Fruit fly (Drosophila melanogaster) whole organism, embryonic: Measurements from ENCODE around the gene CG12012.

Experiments
- Atf3 ChIP-seq: fragments of 200-800 bp; sonication (Bioruptor generic); optimal IDR thresholded peaks from 3 replicates; lab custom pipeline; 2016; ENCODE audit warnings: missing biosample characterization, missing genetic modification characterization
- Blimp-1 ChIP-seq: fragments of 200-800 bp; sonication (Bioruptor generic); optimal IDR thresholded peaks from 3 replicates; lab custom pipeline; 2018; ENCODE audit warnings: missing biosample characterization, missing genetic modification characterization, mild to moderate bottlenecking, moderate library complexity, missing genetic modification reagents
- CG10267 ChIP-seq: fragments of 200-800 bp; sonication (Bioruptor generic); optimal IDR thresholded peaks from 2 replicates; lab custom pipeline; 2018; ENCODE audit warnings: missing biosample characterization, mild to moderate bottlenecking, missing genetic modification characterization, moderate library complexity
- CG18262 ChIP-seq: fragments of 200-800 bp; optimal IDR thresholded peaks from 3 replicates; lab custom pipeline; 2019; ENCODE audit warnings: missing biosample characterization, mild to moderate bottlenecking, missing genetic modification characterization, moderate library complexity
- CG1832 ChIP-seq: fragments of 200-800 bp; sonication (Bioruptor generic); optimal IDR thresholded peaks from 2 replicates; lab custom pipeline; 2017; ENCODE audit warnings: missing biosample characterization, mild to moderate bottlenecking, missing genetic modification characterization, inconsistent platforms
- CG18476 ChIP-seq: fragments of 200-800 bp; sonication (Bioruptor generic); optimal IDR thresholded peaks from 2 replicates; lab custom pipeline; 2016; ENCODE audit warnings: missing biosample characterization, mild to moderate bottlenecking, missing genetic modification characterization
- CG18619 ChIP-seq: fragments of 200-800 bp; sonication (Bioruptor generic); optimal IDR thresholded peaks from 3 replicates; lab custom pipeline; 2017; ENCODE audit warnings: missing biosample characterization, mild to moderate bottlenecking, missing genetic modification characterization
- CG2116 ChIP-seq: fragments of 200-800 bp; sonication (Bioruptor generic); optimal IDR thresholded peaks from 3 replicates; lab custom pipeline; 2018; ENCODE audit warnings: missing biosample characterization, mild to moderate bottlenecking, missing genetic modification characterization
- CG33213 ChIP-seq: fragments of 200-800 bp; sonication (Bioruptor generic); optimal IDR thresholded peaks from 3 replicates; lab custom pipeline; 2016; ENCODE audit warnings: missing biosample characterization, missing genetic modification characterization
- CG3407 ChIP-seq: fragments of 200-800 bp; sonication (Bioruptor generic); optimal IDR thresholded peaks from 2 replicates; lab custom pipeline; 2018; ENCODE audit warnings: missing biosample characterization, mild to moderate bottlenecking, missing genetic modification characterization
- CG3726 ChIP-seq: fragments of 200-800 bp; sonication (Bioruptor generic); IDR thresholded peaks from 3 replicates; pipeline ENCODE4, ENCODE4 v1.3.6; 2022; ENCODE audit warnings: missing biosample characterization, missing genetic modification characterization
- CG6175 ChIP-seq: fragments of 200-800 bp; sonication (Bioruptor generic); IDR thresholded peaks from 3 replicates; pipeline ENCODE4 v1.3.6; 2022; ENCODE audit warnings: missing biosample characterization, missing genetic modification characterization
- CG6254 ChIP-seq: fragments of 200-800 bp; sonication (Bioruptor generic); optimal IDR thresholded peaks from 3 replicates; lab custom pipeline; 2017; ENCODE audit warnings: mild to moderate bottlenecking, missing biosample characterization, missing genetic modification reagents, missing genetic modification characterization
- CG8290 ChIP-seq, 3 experiments: fragments of 200-800 bp; sonication (Bioruptor generic); optimal IDR thresholded peaks; 2 replicates each; lab custom pipeline; 2016 to 2019; ENCODE audit warnings: missing biosample characterization in 3 of 3, missing genetic modification characterization in 3 of 3, mild to moderate bottlenecking in 2 of 3, moderate library complexity in 1 of 3
- CTCF ChIP-seq: fragments of 200-800 bp; sonication (Bioruptor generic); optimal IDR thresholded peaks from 2 replicates; lab custom pipeline; 2017; ENCODE audit warnings: missing biosample characterization, mild to moderate bottlenecking, missing genetic modification characterization, moderate library complexity
- Camta ChIP-seq: fragments of 200-800 bp; sonication (Bioruptor generic); optimal IDR thresholded peaks from 2 replicates; lab custom pipeline; 2016; ENCODE audit warnings: missing biosample characterization, missing genetic modification characterization
- Chrac-16 ChIP-seq: fragments of 200-800 bp; sonication (Bioruptor generic); optimal IDR thresholded peaks from 3 replicates; lab custom pipeline; 2016; ENCODE audit warnings: missing biosample characterization, missing genetic modification characterization
- CkIIα-i1 ChIP-seq: fragments of 200-800 bp; sonication (Bioruptor generic); IDR thresholded peaks from 2 replicates; pipeline ENCODE4 v1.3.6; 2022; ENCODE audit warnings: missing biosample characterization, missing genetic modification characterization
- Dek ChIP-seq: fragments of 200-800 bp; sonication (Bioruptor generic); optimal IDR thresholded peaks from 3 replicates; lab custom pipeline; 2019; ENCODE audit warnings: missing biosample characterization, mild to moderate bottlenecking, missing genetic modification characterization, moderate library complexity
- Dfd ChIP-seq, 2 experiments: fragments of >200 bp; optimal IDR thresholded peaks; 2 replicates each; lab custom pipeline; 2017; ENCODE audit warnings: missing biosample characterization in 2 of 2, missing genetic modification characterization in 2 of 2
- ERR ChIP-seq: fragments of 200-800 bp; sonication (Bioruptor generic); optimal IDR thresholded peaks from 2 replicates; lab custom pipeline; 2016; ENCODE audit warnings: missing biosample characterization, missing genetic modification characterization
- HHEX ChIP-seq: fragments of 200-800 bp; sonication (Bioruptor generic); optimal IDR thresholded peaks from 3 replicates; lab custom pipeline; 2017; ENCODE audit warnings: missing biosample characterization, mild to moderate bottlenecking, missing genetic modification characterization, missing genetic modification reagents
- HLH3B ChIP-seq: fragments of 200-800 bp; sonication (Bioruptor generic); IDR thresholded peaks from 2 replicates; pipeline ENCODE4 v1.3.6; 2022; ENCODE audit warnings: missing biosample characterization, missing genetic modification characterization
- HmgZ ChIP-seq: fragments of 200-800 bp; sonication (Bioruptor generic); optimal IDR thresholded peaks from 2 replicates; lab custom pipeline; 2018; ENCODE audit warnings: missing biosample characterization, mild to moderate bottlenecking, missing genetic modification characterization
- Meics ChIP-seq: fragments of 200-800 bp; sonication (Bioruptor generic); optimal IDR thresholded peaks from 2 replicates; lab custom pipeline; 2017; ENCODE audit warnings: missing biosample characterization, mild to moderate bottlenecking, missing genetic modification characterization
- Nf-YB ChIP-seq: fragments of 200-800 bp; sonication (Bioruptor generic); optimal IDR thresholded peaks from 3 replicates; lab custom pipeline; 2019; ENCODE audit warnings: missing biosample characterization, mild to moderate bottlenecking, missing genetic modification characterization, moderate library complexity
- PHDP ChIP-seq: fragments of 200-800 bp; sonication (Bioruptor generic); optimal IDR thresholded peaks from 3 replicates; lab custom pipeline; 2018; ENCODE audit warnings: missing biosample characterization, mild to moderate bottlenecking, missing genetic modification characterization, moderate library complexity
- Six4 ChIP-seq: fragments of 200-800 bp; sonication (Bioruptor generic); optimal IDR thresholded peaks from 2 replicates; lab custom pipeline; 2016; ENCODE audit warnings: missing biosample characterization, missing genetic modification characterization
- Ssrp ChIP-seq: fragments of 200-800 bp; sonication (Bioruptor generic); optimal IDR thresholded peaks from 2 replicates; lab custom pipeline; 2018; ENCODE audit warnings: missing biosample characterization, mild to moderate bottlenecking, missing genetic modification characterization, moderate library complexity
- ac ChIP-seq: fragments of 200-800 bp; sonication (Bioruptor generic); optimal IDR thresholded peaks from 3 replicates; lab custom pipeline; 2017; ENCODE audit warnings: missing biosample characterization, mild to moderate bottlenecking, missing genetic modification characterization
- al ChIP-seq: fragments of 200-800 bp; sonication (Bioruptor generic); IDR thresholded peaks from 2 replicates; pipeline ENCODE4 v1.3.6; 2022; ENCODE audit warnings: missing biosample characterization, missing genetic modification characterization
- ap ChIP-seq: fragments of 200-800 bp; sonication (Bioruptor generic); IDR thresholded peaks from 2 replicates; pipeline ENCODE4 v1.3.6; 2022; ENCODE audit warnings: missing biosample characterization, missing genetic modification characterization
- ash1 ChIP-seq: fragments of 200-800 bp; sonication (Bioruptor generic); optimal IDR thresholded peaks from 2 replicates; lab custom pipeline; 2018; ENCODE audit warnings: missing biosample characterization, mild to moderate bottlenecking, missing genetic modification characterization
- bbx ChIP-seq: fragments of 200-800 bp; sonication (Bioruptor generic); IDR thresholded peaks from 2 replicates; pipeline ENCODE4 v1.3.6; 2022; ENCODE audit warnings: missing biosample characterization, missing genetic modification characterization; ENCODE audit not compliant: partially characterized antibody
- br ChIP-seq: fragments of >200 bp; optimal IDR thresholded peaks from 2 replicates; lab custom pipeline; 2017
- bsh ChIP-seq, 2 experiments: fragments of 200-800 bp; sonication (Bioruptor generic); optimal IDR thresholded peaks; 2 replicates each; lab custom pipeline; 2017 to 2018; ENCODE audit warnings: mild to moderate bottlenecking in 2 of 2, missing biosample characterization in 2 of 2, missing genetic modification characterization in 2 of 2, moderate library complexity in 1 of 2
- caup ChIP-seq: fragments of 200-800 bp; sonication (Bioruptor generic); optimal IDR thresholded peaks from 3 replicates; lab custom pipeline; 2017; ENCODE audit warnings: missing biosample characterization, mild to moderate bottlenecking, missing genetic modification characterization, moderate library complexity; ENCODE audit not compliant: severe bottlenecking
- corto ChIP-seq: fragments of 200-800 bp; sonication (Bioruptor generic); optimal IDR thresholded peaks from 2 replicates; lab custom pipeline; 2016; ENCODE audit warnings: missing biosample characterization, mild to moderate bottlenecking, missing genetic modification characterization, moderate library complexity
- crc ChIP-seq: fragments of 200-800 bp; sonication (Bioruptor generic); optimal IDR thresholded peaks from 2 replicates; lab custom pipeline; 2016; ENCODE audit warnings: missing biosample characterization, missing genetic modification characterization
- eve ChIP-seq, 2 experiments: fragments of >200 bp; optimal IDR thresholded peaks; 2 replicates each; lab custom pipeline; 2017; ENCODE audit warnings: missing biosample characterization in 2 of 2, missing genetic modification characterization in 2 of 2
- eyg ChIP-seq: fragments of 200-800 bp; sonication (Bioruptor generic); optimal IDR thresholded peaks from 3 replicates; lab custom pipeline; 2016; ENCODE audit warnings: missing biosample characterization, missing genetic modification characterization
- fd102C ChIP-seq: fragments of 200-800 bp; sonication (Bioruptor generic); optimal IDR thresholded peaks from 2 replicates; lab custom pipeline; 2018; ENCODE audit warnings: missing biosample characterization, mild to moderate bottlenecking, missing genetic modification characterization, moderate library complexity
- hb ChIP-seq: fragments of 200-800 bp; sonication (Bioruptor generic); IDR thresholded peaks from 3 replicates; pipeline ENCODE4 v1.3.6; 2022; ENCODE audit warnings: missing biosample characterization, missing genetic modification characterization; ENCODE audit not compliant: partially characterized antibody
- lov ChIP-seq, 2 experiments: fragments of 200-800 bp in 1 of 2; fragments of >200 bp in 1 of 2; sonication (Bioruptor generic) in 1 of 2; IDR thresholded peaks in 1 of 2; optimal IDR thresholded peaks in 1 of 2; 2 replicates in 1 of 2; 3 replicates in 1 of 2; pipeline versions ENCODE4 v1.3.6 to Lab custom; 2017 to 2022; ENCODE audit warnings: missing biosample characterization in 1 of 2, missing genetic modification characterization in 1 of 2
- onecut ChIP-seq: fragments of 200-800 bp; sonication (Bioruptor generic); IDR thresholded peaks from 2 replicates; pipeline ENCODE4 v1.3.6; 2022; ENCODE audit warnings: missing biosample characterization, missing genetic modification characterization
- pho ChIP-seq: fragments of 200-800 bp; sonication (Bioruptor generic); optimal IDR thresholded peaks from 2 replicates; lab custom pipeline; 2016; ENCODE audit warnings: missing biosample characterization, missing genetic modification characterization
- pita ChIP-seq: fragments of 200-800 bp; sonication (Bioruptor generic); optimal IDR thresholded peaks from 2 replicates; lab custom pipeline; 2017; ENCODE audit warnings: missing biosample characterization, mild to moderate bottlenecking, missing genetic modification characterization
- row ChIP-seq: fragments of 200-800 bp; sonication (Bioruptor generic); IDR thresholded peaks from 3 replicates; pipeline ENCODE4 v1.3.6; 2022; ENCODE audit warnings: missing biosample characterization, missing genetic modification characterization
- sna ChIP-seq: fragments of 200-800 bp; sonication (Bioruptor generic); IDR thresholded peaks from 2 replicates; pipeline ENCODE4 v1.3.6; 2022; ENCODE audit warnings: missing biosample characterization, missing genetic modification characterization; ENCODE audit not compliant: partially characterized antibody
- vnd ChIP-seq: fragments of 200-800 bp; sonication (Bioruptor generic); IDR thresholded peaks from 3 replicates; pipeline ENCODE4 v1.3.6; 2022; ENCODE audit warnings: missing biosample characterization, missing genetic modification characterization; ENCODE audit not compliant: partially characterized antibody

The CG12012 gene

dm6 chr3L:3382489-3382879, 5.9 kb downstream of the CG12012 start (continued):
- TF ChIP-seq ash1 (GFP tag; lab: Kevin White, UChicago) (no peak), PHDP (tag; lab: Kevin White, UChicago) (peak; percentile 89), hb (GFP tag; lab: Robert Waterston, UW) (no peak), CkIIα-i1 (GFP tag; lab: Robert Waterston, UW) (peak; percentile 30; the same call in 1 of the 2 replicates), crc (GFP tag; lab: Kevin White, UChicago) (peak; percentile 40), CG8290 (GFP tag; optimal IDR thresholded peaks at IDR 0.05; lab: Kevin White, UChicago) (peak; percentile 58), CG8290 (tag; optimal IDR thresholded peaks at IDR 0.05; lab: Kevin White, UChicago) (peak in 1 of 2 experiments; percentile 83), CG6175 (GFP tag; lab: Robert Waterston, UW) (peak; percentile 60; the same call in 1 of the 3 replicates), ERR (GFP tag; lab: Kevin White, UChicago) (peak; percentile 73), HmgZ (tag; lab: Kevin White, UChicago) (peak; percentile 89), Six4 (GFP tag; lab: Kevin White, UChicago) (peak; percentile 81), Blimp-1 (GFP tag; lab: Kevin White, UChicago) (peak; percentile 81), CG6254 (GFP tag; lab: Kevin White, UChicago) (peak; percentile 76), Nf-YB (peak; percentile 69), CG10267 (tag; lab: Kevin White, UChicago) (peak; percentile 85), pho (GFP tag; lab: Kevin White, UChicago) (peak; percentile 83), al (GFP tag; lab: Robert Waterston, UW) (peak; percentile 81), bsh (GFP tag; optimal IDR thresholded peaks at IDR 0.05; lab: Kevin White, UChicago) (peak; percentile 20 to 90), Dek (tag; lab: Kevin White, UChicago) (peak; percentile 83), Meics (GFP tag; lab: Kevin White, UChicago) (peak; percentile 85), row (GFP tag; lab: Robert Waterston, UW) (peak; percentile 89), CG3407 (GFP tag; lab: Kevin White, UChicago) (peak; percentile 70), onecut (GFP tag; lab: Robert Waterston, UW) (peak; percentile 73), HHEX (GFP tag; lab: Kevin White, UChicago) (peak; percentile 81), HLH3B (GFP tag; lab: Robert Waterston, UW) (peak; percentile 82), sna (no peak), CTCF (GFP tag; lab: Kevin White, UChicago) (no peak), CG18619 (GFP tag; lab: Kevin White, UChicago) (peak; percentile 77), ap (GFP tag; lab: Robert Waterston, UW) (peak; percentile 57; the same call in 1 of the 2 replicates), CG3726 (GFP tag; lab: Robert Waterston, UW) (peak; percentile 79), br (lab: Kevin White, UChicago) (no peak), bbx (no peak), Chrac-16 (GFP tag; lab: Kevin White, UChicago) (peak; percentile 81), eyg (GFP tag; lab: Kevin White, UChicago) (peak; percentile 65), ac (peak; percentile 45), Atf3 (peak; percentile 64), Dfd (GFP tag; optimal IDR thresholded peaks at IDR 0.05; lab: Kevin White, UChicago) (no peak), corto (no peak), lov (optimal IDR thresholded peaks at IDR 0.05; lab: Kevin White, UChicago) (no peak), lov (GFP tag; IDR thresholded peaks at IDR 0.05; lab: Robert Waterston, UW) (peak; percentile 83), vnd (GFP tag; lab: Robert Waterston, UW) (no peak), CG18262 (tag; lab: Kevin White, UChicago) (peak; percentile 92), CG33213 (GFP tag; lab: Kevin White, UChicago) (peak; percentile 70), CG1832 (GFP tag; lab: Kevin White, UChicago) (no peak), fd102C (GFP tag; lab: Kevin White, UChicago) (peak; percentile 67), caup (GFP tag; lab: Kevin White, UChicago) (peak; percentile 79), pita (no peak), Ssrp (tag; lab: Kevin White, UChicago) (peak; percentile 86), CG2116 (peak; percentile 53), eve (GFP tag; optimal IDR thresholded peaks at IDR 0.05; lab: Kevin White, UChicago) (no peak), Camta (GFP tag; lab: Kevin White, UChicago) (peak; percentile 81), CG18476 (peak; percentile 86)
